Fruit fly (Drosophila melanogaster): ENCODE measurements around the gene CG12011.

CG12011 gene

DNA sequence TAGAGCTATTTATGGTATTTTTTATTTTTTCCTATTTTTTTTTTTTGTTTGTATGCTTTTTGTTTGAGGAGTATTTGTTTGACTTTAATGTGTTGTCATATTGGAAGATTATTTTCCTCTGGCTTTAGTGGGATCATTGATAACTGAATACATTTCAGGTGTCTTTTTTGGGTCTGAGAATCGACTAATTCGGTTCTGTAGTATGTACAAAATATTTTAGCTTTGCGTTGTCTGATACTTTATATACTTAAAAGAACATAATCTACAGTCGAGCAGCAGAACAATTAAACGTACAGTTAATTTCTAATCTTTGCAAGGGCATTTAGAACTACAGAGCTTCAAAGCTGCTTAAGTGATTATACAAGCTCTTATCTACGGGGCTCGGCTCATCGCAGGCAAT is 28.6 kb downstream of the CG12011 start, which contains the start of gene CG18171:
Gene CG18171, minus strand, starts transcription at position 101 of the 400 bp plus-strand sequence.
- no peak for TF ChIP-seq CG8478 (optimal IDR thresholded peaks at IDR 0.05)
- no peak for TF ChIP-seq CTCF (optimal IDR thresholded peaks at IDR 0.05)

DNA sequence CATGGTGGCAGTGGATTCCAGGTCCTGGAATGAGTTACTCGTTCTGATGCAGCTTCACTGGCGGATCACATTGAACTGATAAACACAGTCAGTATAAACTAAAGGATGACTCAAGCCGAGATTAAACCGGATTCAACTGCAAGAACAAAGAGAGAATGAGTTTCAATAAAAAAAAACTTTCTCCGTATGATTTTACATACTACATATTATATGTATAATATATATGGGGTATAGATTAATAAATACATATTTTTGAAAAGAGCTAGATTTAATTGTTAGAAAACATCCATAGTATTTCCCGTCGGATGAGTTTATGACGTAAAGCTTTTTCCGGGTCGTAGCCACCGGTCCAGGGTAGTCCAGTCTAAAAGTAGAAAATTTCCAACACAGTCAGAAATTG is 29.7 kb downstream of the CG12011 start, which contains the start of gene CG12035:
Gene CG12035, plus strand, starts transcription at position 301 of the 400 bp plus-strand sequence.
- TF ChIP-seq CTCF (optimal IDR thresholded peaks at IDR 0.05) (no peak), CG8478 (optimal IDR thresholded peaks at IDR 0.05) (no peak)

DNA sequence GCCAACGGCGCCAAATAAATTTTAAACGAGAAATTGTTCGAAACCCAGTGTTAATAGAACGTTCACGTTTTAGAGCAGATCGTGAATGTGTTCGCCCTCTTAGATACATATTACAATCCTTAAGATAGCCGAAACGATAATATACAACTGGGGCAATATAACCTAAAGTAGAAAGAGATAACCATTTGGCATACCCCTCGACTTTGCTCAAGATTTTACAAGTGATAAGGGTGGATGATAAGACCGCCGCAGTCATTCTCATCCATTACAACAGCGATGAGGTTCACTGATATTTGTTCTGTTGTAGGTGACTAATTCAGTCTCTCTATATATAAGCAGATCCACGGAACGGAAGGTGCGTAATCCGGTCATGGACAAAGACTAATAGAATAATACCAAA is 32.3 kb downstream of the CG12011 start:
- no peak for TF ChIP-seq CTCF (optimal IDR thresholded peaks at IDR 0.05)
- no peak for TF ChIP-seq CG8478 (optimal IDR thresholded peaks at IDR 0.05)

DNA sequence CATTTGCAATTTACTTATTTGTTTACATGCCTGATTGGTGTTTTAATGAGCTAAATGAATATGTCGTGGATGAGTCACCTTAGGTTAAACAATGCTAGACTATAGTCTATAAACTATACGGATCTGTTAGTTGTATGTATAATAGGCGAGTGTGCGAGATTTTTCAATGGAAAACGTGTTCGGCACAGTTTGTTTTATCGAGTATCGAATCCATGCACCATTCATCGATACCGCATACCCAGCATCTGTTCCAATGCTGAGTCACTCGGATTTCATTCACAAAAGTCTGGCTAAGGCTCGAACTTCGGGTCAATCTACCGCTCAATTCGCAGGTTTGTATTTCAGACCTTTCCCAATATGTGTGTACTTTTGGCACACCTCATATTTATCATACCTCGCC is 33.0 kb downstream of the CG12011 start:
- no peak for TF ChIP-seq CG8478 (optimal IDR thresholded peaks at IDR 0.05)
- no peak for TF ChIP-seq CTCF (optimal IDR thresholded peaks at IDR 0.05)

DNA sequence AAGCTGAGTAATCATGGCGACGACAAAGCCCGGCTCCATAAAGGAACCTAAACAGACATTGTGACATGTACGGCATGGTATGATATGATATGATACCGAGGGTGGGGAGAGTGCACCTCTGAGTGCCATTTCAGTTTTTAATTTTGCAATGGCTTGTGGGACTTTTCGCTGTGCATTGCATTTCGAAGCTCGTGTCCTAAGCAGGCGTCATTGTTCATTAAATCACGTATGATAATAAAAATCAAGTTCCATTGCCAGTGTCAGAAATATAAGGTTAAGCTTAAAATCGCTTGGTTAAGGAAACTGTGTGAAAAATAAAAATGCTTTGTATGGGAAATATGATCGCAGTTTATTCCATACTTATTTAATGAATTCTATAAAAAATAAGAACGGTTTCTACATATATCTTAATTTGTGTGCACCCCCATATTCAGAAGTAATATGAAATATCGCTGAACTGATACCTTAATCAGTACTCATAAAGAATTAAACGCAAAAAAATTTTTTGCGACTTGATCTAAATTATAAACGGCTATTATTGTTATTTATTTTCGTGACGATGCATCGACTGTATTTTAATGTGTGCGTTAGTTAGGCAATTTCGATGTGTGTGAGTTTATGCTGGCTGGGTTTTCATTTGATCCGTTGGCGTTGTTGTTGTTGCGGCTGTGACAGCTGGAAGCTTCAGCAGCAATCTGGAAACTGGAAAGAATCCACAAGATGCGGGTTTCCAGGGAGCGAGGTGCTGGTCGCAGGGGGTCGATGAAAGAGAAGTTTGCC is 35.2 kb downstream of the CG12011 start:
- TF ChIP-seq CG8478 (optimal IDR thresholded peaks at IDR 0.05) (no peak), CTCF (optimal IDR thresholded peaks at IDR 0.05) (no peak)

DNA sequence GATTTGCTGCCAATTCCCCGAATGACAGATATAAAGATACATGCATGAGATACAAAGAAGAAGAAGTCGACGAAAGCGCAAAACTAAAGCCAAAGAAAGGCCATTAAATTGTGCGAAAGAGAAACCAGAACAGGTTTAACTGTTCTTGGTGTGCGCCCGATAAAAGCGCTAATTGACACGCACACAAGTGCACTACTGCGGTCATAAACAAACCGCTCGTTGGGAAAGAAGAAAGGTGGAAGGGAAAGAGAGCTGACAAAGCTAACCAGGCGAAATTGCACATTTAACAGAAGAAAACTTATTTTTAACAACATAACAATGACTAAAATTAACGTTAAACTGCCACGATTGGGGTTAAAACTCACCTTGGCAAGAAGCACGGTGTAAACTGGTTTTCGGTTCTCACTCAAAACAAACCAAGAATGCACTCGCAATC is 35.8 kb downstream of the CG12011 start:
- no peak for TF ChIP-seq CG8478 (optimal IDR thresholded peaks at IDR 0.05)
- no peak for TF ChIP-seq CTCF (optimal IDR thresholded peaks at IDR 0.05)

DNA sequence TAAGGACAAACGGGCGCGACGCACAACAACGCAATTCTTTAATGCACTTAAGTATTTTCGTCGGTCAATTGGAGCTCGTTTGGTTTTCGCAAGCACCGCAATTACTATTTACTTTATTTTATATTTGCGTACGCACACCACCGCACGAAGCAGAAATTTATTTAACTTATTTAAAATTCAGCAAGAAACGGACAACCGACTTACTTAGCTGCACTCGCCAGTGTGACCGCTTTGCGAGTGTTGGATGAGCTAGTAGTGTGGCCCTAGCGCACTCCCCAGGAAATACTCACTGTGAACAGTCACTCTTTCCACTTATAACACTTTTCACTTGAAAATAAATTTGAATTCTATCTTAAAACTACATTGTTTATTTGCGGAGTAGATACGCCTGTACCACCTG is 36.5 kb downstream of the CG12011 start, which contains the start of gene drpr:
Gene drpr, minus strand, starts transcription at position 235 of the 400 bp plus-strand sequence.
- no peak for TF ChIP-seq CG8478 (optimal IDR thresholded peaks at IDR 0.05)
- peak; percentile 24 to 40 for TF ChIP-seq CTCF (optimal IDR thresholded peaks at IDR 0.05)

DNA sequence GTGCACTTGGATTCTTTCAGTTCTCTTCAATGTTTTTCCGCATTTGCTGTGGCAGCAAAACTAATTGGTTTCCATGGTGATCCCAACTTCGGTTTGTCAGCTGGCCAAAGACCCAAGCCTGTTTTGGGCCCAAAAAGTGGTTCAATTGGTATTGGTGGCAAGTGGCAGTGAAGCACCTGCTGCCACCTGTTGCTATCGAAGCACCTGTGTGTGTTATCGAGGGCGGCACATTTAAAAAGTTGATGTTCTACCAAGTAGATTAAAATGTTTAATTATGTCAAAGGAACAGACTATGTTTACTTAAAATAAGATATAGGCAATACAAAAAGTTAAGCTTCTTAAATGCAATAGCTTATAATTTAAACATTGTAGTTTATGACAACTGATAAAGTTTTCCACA is 41.2 kb downstream of the CG12011 start, which contains the start of gene Oseg4:
Gene Oseg4, minus strand, starts transcription at position 165 of the 400 bp plus-strand sequence.
- TF ChIP-seq CG8478 (optimal IDR thresholded peaks at IDR 0.05) (no peak), CTCF (optimal IDR thresholded peaks at IDR 0.05) (no peak)

DNA sequence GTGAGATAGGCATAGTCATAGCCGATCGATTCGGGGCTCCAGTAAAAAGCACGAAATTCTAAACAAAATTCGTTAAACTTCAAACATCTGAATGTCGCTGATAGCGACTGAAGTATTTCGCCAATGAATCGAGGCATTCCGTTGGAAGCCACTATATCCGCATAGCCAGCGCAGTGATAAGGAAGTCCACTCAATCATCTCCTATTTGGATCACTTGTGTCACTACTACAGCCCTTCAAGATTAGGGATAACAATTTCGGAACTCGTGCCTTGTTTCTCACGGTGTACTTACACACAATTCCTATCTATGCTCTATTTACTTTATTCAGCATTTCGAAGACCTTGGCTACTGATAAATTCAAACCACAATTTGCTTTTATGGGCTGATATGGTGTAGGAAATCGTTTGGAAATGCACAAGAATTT is 43.5 kb downstream of the CG12011 start, which contains the start of gene PIG-Wb:
Gene PIG-Wb, minus strand, starts transcription at position 209 of the 425 bp plus-strand sequence.
- TF ChIP-seq CG8478 (optimal IDR thresholded peaks at IDR 0.05) (no peak), CTCF (optimal IDR thresholded peaks at IDR 0.05) (no peak)

DNA sequence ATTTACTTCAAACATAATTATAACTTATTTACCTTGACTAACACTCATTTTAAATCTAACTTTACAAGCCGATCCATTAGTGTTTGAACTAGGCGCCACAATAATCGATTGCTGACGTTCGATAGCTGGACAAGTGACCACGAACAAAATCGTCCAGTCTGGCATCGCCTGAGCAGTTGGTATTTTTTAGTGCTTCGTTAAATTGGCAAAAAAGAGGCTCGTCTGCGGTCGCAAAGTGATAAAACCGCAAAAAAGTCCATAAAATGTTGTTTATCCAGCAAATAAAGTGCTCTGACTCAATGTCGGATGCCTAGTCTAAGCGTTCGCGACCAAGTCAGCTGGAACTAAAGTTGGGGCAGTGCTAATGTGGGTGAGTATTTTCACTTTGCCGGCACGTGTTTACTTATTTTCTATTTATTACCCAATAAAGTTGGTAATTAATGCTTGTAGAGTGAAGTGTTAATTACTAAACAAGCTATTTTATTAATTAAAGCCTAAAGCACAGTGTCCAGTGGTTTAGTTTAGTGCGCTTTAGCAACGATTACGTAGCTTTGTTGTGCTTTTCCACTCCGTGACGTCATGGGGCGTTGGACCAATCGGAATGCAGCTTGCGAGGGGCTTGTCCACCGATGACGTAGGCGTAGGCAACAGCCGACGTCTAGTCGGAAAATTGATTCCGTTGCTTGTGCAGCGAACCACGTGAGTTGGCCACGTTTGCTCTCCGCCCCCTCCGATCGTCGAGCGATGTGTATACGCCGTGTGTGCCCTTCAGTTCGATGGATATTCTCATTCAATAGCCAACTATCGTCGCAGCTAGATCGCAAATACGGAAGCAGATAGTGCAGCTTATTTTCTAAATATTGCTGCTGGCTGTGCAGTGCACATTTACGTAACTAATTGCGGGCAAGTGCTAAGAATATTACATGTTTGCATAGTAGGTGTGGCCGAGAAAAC is 44.2 kb downstream of the CG12011 start, which contains the start of gene Gk2:
Gene Gk2, plus strand, starts transcription at position 33 of the 954 bp plus-strand sequence.
- TF ChIP-seq CG8478 (optimal IDR thresholded peaks at IDR 0.05): no peak
- peak in 1 of 2 experiments; percentile 20 for TF ChIP-seq CTCF (optimal IDR thresholded peaks at IDR 0.05)

DNA sequence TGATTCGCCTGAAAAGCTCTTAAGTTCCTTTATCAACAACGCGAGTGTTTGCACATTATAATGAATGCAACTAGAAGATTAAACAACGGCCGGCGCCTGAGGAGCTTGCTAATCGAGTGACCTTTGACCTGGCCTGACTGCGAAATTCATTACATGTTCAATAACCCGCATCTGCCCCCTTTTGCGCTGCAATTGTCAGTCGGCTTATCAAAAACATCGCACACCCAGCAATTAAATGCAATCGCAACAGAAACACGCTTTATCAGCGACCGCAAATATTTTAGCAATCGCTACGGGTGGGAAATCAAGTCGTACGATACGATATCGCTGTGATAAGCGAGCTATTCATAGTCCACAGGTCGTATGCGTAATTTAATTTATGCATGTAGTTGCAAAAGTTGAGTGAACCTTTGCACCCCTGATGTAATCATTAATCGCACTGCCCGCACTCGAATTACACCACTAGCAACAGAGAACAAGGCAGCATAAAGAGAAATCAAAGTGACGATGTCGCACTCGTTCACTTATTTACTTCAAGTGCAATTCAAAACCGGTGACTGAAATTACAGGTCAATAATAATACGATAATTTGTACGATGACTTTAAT is 45.2 kb downstream of the CG12011 start:
- TF ChIP-seq CG8478 (optimal IDR thresholded peaks at IDR 0.05): no peak
- no peak for TF ChIP-seq CTCF (optimal IDR thresholded peaks at IDR 0.05)

DNA sequence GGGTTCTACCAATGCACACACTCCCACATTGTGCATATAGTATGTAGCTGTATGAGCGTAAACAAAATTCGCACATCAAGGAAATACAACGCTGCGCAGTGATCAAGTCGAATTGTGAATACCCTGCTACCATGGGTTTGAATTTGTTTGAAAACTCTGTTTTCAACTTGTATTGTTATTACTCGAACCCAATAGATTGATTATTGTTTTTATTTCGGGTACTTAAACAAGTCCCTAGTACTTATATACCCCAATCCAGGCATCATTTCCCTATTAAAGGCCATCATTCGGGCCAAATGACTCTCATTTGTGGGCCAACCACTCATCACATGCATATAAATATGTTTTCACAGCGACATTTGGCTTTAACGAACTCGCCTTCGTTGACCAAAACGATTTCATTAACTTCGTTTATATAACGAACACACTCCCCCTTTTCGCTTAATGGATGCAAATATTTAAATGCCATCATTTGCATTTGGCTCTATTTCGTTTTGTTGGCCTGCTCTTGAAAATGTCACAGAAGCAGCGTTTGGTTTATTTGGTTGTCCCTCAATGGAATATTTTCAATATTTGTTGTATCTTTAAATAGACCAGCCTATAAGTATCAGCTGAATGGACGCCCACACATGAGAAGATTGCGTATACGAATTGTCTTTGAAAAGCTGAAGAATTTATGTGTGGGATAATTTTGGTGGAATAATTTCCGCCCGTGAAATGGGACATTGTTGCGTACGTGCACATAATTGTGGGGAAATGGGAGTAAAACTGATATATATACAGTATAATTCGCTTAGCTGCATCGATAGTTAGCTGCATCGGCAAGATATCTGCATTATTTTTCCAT is 45.9 kb downstream of the CG12011 start:
- no peak for TF ChIP-seq CTCF (optimal IDR thresholded peaks at IDR 0.05)
- no peak for TF ChIP-seq CG8478 (optimal IDR thresholded peaks at IDR 0.05)

DNA sequence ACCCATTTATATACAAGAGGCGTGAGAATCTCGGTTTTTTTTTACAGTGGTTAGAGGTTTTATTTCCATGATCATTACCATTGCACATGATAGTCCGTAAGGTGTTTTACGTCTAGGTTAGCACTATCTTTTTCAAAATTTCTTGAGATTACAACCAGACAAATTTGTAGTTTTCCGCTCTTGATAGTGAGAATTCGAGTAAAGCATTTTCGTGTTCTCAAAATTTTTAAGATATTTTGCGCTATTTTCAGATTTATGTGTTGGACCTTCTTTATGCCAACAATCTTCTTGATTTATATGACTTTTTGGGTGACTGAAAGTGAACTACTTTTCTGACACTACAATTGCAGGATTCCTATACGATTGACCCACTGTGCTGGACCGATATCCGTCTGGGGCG is 46.7 kb downstream of the CG12011 start:
- TF ChIP-seq CTCF (optimal IDR thresholded peaks at IDR 0.05) (no peak), CG8478 (optimal IDR thresholded peaks at IDR 0.05) (no peak)

All from S2 (cell line).